Fruit fly (Drosophila melanogaster): ENCODE data around the gene GCC88.

GCC88 gene

DNA sequence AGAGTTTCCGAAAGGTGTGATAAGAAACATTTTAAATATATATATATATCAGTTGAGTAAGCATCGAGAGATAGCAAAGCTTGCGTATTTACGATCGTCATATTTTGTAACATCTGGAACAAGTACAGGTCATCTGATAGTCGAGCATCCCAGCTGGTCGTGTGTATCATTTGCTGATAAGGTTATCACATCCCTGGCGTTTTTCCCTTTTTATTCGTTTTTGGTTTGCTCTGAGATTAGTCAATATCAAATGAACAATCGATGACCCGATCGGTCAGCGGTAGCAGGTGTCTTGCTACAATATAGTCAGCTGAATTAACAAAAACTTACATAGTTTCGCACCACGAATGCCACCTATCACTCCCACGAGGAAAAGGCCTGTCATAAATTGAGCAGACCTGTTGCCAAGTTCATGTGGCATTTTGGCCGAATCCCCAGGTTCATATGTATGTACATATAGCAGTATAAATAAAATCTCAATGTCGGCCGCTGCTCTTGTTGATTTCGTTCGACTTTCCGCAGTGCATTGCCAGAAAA lies 29.4 kb downstream of the GCC88 start:
- no peak for TF ChIP-seq bab1 (GFP tag; optimal IDR thresholded peaks at IDR 0.05)
- no peak for TF ChIP-seq toe (GFP tag; optimal IDR thresholded peaks at IDR 0.05)
- peak; percentile 46 for TF ChIP-seq CG33017 (tag; optimal IDR thresholded peaks at IDR 0.05)
- TF ChIP-seq CG11617 (GFP tag; optimal IDR thresholded peaks at IDR 0.05): peak; percentile 42
- TF ChIP-seq CG7101 (tag; optimal IDR thresholded peaks at IDR 0.05): peak; percentile 50
- no peak for TF ChIP-seq CG7045 (GFP tag; optimal IDR thresholded peaks at IDR 0.05)
- TF ChIP-seq tj (GFP tag; optimal IDR thresholded peaks at IDR 0.05): no peak
- TF ChIP-seq cic (GFP tag; optimal IDR thresholded peaks at IDR 0.05): no peak
- TF ChIP-seq CG5204 (GFP tag; optimal IDR thresholded peaks at IDR 0.05): no peak
- TF ChIP-seq Clk (GFP tag; optimal IDR thresholded peaks at IDR 0.05): no peak
- TF ChIP-seq CG12768 (GFP tag; optimal IDR thresholded peaks at IDR 0.05): no peak
- no peak for TF ChIP-seq Crg-1 (GFP tag; optimal IDR thresholded peaks at IDR 0.05)
- TF ChIP-seq CG14711 (tag; optimal IDR thresholded peaks at IDR 0.05): no peak
- TF ChIP-seq pad (GFP tag; optimal IDR thresholded peaks at IDR 0.05): no peak
- no peak for TF ChIP-seq Mnt (GFP tag; optimal IDR thresholded peaks at IDR 0.05)
- no peak for TF ChIP-seq cnc (optimal IDR thresholded peaks at IDR 0.05)
- no peak for TF ChIP-seq CG1620 (GFP tag; optimal IDR thresholded peaks at IDR 0.05)
- TF ChIP-seq Hr96 (GFP tag; optimal IDR thresholded peaks at IDR 0.05): no peak
- TF ChIP-seq ovo (GFP tag; optimal IDR thresholded peaks at IDR 0.05): no peak
- no peak for TF ChIP-seq kay (GFP tag; ENCODE audit: borderline replicate concordance)

DNA sequence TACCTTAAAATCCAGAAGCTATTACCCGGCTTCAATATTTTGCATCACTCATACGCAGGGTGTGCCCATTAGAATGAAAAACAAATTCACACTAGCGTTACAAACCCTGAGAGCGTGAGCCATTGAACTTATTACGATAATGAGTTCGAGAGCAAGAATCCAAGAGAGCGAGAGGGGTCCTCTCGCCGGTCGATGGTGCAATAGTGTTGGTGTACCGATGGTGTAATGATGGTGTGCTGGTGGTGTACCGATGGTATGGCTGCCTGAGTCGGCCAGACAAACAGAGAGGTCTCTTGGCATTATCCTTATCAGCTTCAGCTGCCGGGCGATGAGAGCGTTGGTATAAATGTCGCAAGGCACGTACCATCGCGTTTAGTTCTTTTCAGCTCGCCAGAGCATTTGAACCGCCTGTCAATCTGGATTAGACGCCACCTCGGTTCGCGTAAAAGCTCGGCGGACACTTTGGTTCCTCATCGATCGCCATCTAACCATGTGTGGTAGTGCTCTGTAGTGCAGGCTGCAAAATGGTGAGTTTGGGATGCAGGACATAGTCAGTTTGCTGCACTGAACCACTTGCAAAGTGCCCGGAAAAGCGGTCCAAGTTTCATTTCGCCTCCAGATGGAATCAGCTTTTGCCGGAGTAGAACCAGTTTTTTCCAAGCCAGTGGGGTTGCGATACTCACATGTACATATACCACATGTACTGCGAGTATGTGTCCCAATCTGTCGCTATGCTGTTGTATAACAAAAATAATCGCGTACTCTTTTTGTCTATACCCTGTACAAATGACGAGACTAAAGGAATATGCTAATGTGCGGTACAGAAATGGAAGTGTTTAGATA lies 30.1 kb downstream of the GCC88 start:
- TF ChIP-seq CG12768 (GFP tag; optimal IDR thresholded peaks at IDR 0.05): no peak
- peak; percentile 92 for TF ChIP-seq kay (GFP tag; ENCODE audit: borderline replicate concordance)
- TF ChIP-seq CG5204 (GFP tag; optimal IDR thresholded peaks at IDR 0.05): no peak
- no peak for TF ChIP-seq ovo (GFP tag; optimal IDR thresholded peaks at IDR 0.05)
- peak; percentile 27 for TF ChIP-seq Mnt (GFP tag; optimal IDR thresholded peaks at IDR 0.05)
- TF ChIP-seq cnc (optimal IDR thresholded peaks at IDR 0.05): no peak
- no peak for TF ChIP-seq Hr96 (GFP tag; optimal IDR thresholded peaks at IDR 0.05)
- peak; percentile 2 for TF ChIP-seq CG7045 (GFP tag; optimal IDR thresholded peaks at IDR 0.05)
- peak; percentile 30 for TF ChIP-seq cic (GFP tag; optimal IDR thresholded peaks at IDR 0.05)
- no peak for TF ChIP-seq bab1 (GFP tag; optimal IDR thresholded peaks at IDR 0.05)
- TF ChIP-seq pad (GFP tag; optimal IDR thresholded peaks at IDR 0.05): no peak
- no peak for TF ChIP-seq CG11617 (GFP tag; optimal IDR thresholded peaks at IDR 0.05)
- TF ChIP-seq CG1620 (GFP tag; optimal IDR thresholded peaks at IDR 0.05): no peak
- TF ChIP-seq CG14711 (tag; optimal IDR thresholded peaks at IDR 0.05): peak; percentile 56

DNA sequence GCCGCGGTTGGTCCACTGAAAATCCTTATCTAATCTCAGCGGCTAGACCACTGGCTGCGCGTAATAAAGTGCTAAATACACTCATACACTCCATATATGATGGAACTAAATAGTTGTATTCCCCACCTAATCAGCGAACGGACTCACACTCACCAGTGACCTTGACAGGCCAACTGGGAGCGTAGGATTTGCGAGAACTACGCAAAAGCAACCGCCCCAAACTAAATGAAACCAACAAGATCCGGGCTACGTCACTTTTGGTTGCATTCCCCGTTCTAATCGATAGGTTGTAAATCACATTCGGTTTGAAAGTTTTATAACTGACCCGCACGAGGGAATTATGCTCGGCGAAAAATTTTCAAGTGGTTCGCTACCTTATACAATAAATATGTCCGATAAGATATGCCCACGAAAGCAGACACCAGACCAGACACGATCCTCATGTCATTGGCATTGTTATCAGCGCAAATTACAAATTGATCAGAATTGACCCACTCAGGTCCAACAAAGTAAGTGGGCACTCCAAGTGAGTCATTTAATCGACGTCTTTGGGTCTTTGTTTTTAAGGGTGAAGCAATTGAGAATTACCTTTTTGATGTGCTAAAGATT lies 31.1 kb downstream of the GCC88 start:
- TF ChIP-seq CG14711 (tag; optimal IDR thresholded peaks at IDR 0.05): no peak
- TF ChIP-seq CG33017 (tag; optimal IDR thresholded peaks at IDR 0.05): peak; percentile 23
- no peak for TF ChIP-seq CG12768 (GFP tag; optimal IDR thresholded peaks at IDR 0.05)
- TF ChIP-seq Mnt (GFP tag; optimal IDR thresholded peaks at IDR 0.05): no peak
- peak; percentile 77 for TF ChIP-seq cic (GFP tag; optimal IDR thresholded peaks at IDR 0.05)
- TF ChIP-seq cnc (optimal IDR thresholded peaks at IDR 0.05): no peak
- TF ChIP-seq tj (GFP tag; optimal IDR thresholded peaks at IDR 0.05): no peak
- no peak for TF ChIP-seq Crg-1 (GFP tag; optimal IDR thresholded peaks at IDR 0.05)
- TF ChIP-seq toe (GFP tag; optimal IDR thresholded peaks at IDR 0.05): no peak
- no peak for TF ChIP-seq Clk (GFP tag; optimal IDR thresholded peaks at IDR 0.05)
- no peak for TF ChIP-seq pad (GFP tag; optimal IDR thresholded peaks at IDR 0.05)
- TF ChIP-seq ovo (GFP tag; optimal IDR thresholded peaks at IDR 0.05): no peak
- no peak for TF ChIP-seq CG1620 (GFP tag; optimal IDR thresholded peaks at IDR 0.05)
- TF ChIP-seq CG11617 (GFP tag; optimal IDR thresholded peaks at IDR 0.05): no peak
- no peak for TF ChIP-seq CG7101 (tag; optimal IDR thresholded peaks at IDR 0.05)
- no peak for TF ChIP-seq CG5204 (GFP tag; optimal IDR thresholded peaks at IDR 0.05)
- no peak for TF ChIP-seq bab1 (GFP tag; optimal IDR thresholded peaks at IDR 0.05)
- TF ChIP-seq Hr96 (GFP tag; optimal IDR thresholded peaks at IDR 0.05): no peak
- peak; percentile 0 for TF ChIP-seq CG7045 (GFP tag; optimal IDR thresholded peaks at IDR 0.05)
- peak; percentile 66 for TF ChIP-seq kay (GFP tag; ENCODE audit: borderline replicate concordance)

DNA sequence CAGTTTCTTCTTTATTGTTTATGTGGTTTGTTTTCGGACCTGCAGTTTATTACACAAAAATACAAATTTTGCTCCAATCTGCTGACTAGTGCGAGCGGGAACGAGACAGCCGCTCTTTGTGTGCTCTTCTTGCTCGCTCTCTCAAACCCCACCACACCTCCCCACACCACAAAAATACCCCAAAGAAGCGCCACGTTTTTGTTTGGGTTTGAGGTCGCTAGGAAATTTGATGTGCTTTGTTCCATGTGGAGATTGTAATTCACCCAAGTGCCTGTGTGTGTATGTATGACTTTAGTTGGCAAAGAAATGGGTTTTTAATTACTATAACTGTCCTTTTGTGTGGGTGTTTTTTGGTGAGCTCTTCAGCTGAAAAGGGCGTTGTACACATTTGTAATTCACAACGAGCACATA lies 32.3 kb downstream of the GCC88 start:
- no peak for TF ChIP-seq Hr96 (GFP tag; optimal IDR thresholded peaks at IDR 0.05)
- no peak for TF ChIP-seq cnc (optimal IDR thresholded peaks at IDR 0.05)
- no peak for TF ChIP-seq CG33017 (tag; optimal IDR thresholded peaks at IDR 0.05)
- TF ChIP-seq CG14711 (tag; optimal IDR thresholded peaks at IDR 0.05): no peak
- peak; percentile 50 for TF ChIP-seq pad (GFP tag; optimal IDR thresholded peaks at IDR 0.05)
- TF ChIP-seq Clk (GFP tag; optimal IDR thresholded peaks at IDR 0.05): no peak
- peak; percentile 92 for TF ChIP-seq cic (GFP tag; optimal IDR thresholded peaks at IDR 0.05)
- TF ChIP-seq Mnt (GFP tag; optimal IDR thresholded peaks at IDR 0.05): peak; percentile 95
- TF ChIP-seq toe (GFP tag; optimal IDR thresholded peaks at IDR 0.05): no peak
- no peak for TF ChIP-seq ovo (GFP tag; optimal IDR thresholded peaks at IDR 0.05)
- TF ChIP-seq kay (GFP tag; ENCODE audit: borderline replicate concordance): peak; percentile 68
- no peak for TF ChIP-seq CG1620 (GFP tag; optimal IDR thresholded peaks at IDR 0.05)
- TF ChIP-seq bab1 (GFP tag; optimal IDR thresholded peaks at IDR 0.05): peak; percentile 55
- TF ChIP-seq tj (GFP tag; optimal IDR thresholded peaks at IDR 0.05): peak; percentile 81
- peak; percentile 9 for TF ChIP-seq CG7045 (GFP tag; optimal IDR thresholded peaks at IDR 0.05)
- TF ChIP-seq CG12768 (GFP tag; optimal IDR thresholded peaks at IDR 0.05): no peak
- no peak for TF ChIP-seq CG5204 (GFP tag; optimal IDR thresholded peaks at IDR 0.05)
- TF ChIP-seq CG7101 (tag; optimal IDR thresholded peaks at IDR 0.05): no peak
- no peak for TF ChIP-seq Crg-1 (GFP tag; optimal IDR thresholded peaks at IDR 0.05)
- TF ChIP-seq CG11617 (GFP tag; optimal IDR thresholded peaks at IDR 0.05): no peak

DNA sequence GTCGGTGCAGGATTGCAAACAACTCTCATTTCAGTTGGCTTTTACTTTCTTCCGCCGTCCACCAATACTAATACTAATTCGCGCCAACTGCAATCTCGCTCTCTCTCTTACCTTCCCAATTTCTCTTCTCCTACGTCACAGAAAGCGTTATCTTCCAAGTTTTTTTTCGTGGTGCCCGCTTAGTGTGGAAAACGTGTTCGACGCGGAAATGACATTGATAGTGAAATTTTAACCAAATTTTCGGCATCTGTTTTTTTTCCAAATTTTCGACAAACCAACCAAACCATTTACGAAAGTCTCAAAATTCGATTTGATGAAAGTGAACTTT lies 33.0 kb downstream of the GCC88 start, which contains the start of gene cu:
Gene cu (plus strand): TSS at position 204 of the 328 bp plus-strand sequence.
- TF ChIP-seq Mnt (GFP tag; optimal IDR thresholded peaks at IDR 0.05) (peak; percentile 83), CG14711 (tag; optimal IDR thresholded peaks at IDR 0.05) (no peak)

All from whole organism, adult.